Fruit fly (Drosophila melanogaster): ENCODE measurements around the gene Ada3.
A peak's percentile ranks its signal among the peaks of the same experiment; 100 is the strongest.

Ada3 gene

dm6 chrX:18101778-18102177, 16.2 kb downstream of the Ada3 start, which contains the start of gene Taf8 (continued):
- TF ChIP-seq Fer2 (tag; optimal IDR thresholded peaks at IDR 0.05) (no peak), CG12744 (GFP tag; optimal IDR thresholded peaks at IDR 0.05) (no peak), croc (GFP tag; conservative IDR thresholded peaks at IDR 0.05) (no peak), Mrtf (GFP tag; IDR thresholded peaks at IDR 0.05) (0 out of 3 replicates have a peak, but pooled peaks have one; percentile 19), Blimp-1 (GFP tag; optimal IDR thresholded peaks at IDR 0.05) (no peak), Abd-B (GFP tag; optimal IDR thresholded peaks at IDR 0.05) (no peak), Fer1 (GFP tag; optimal IDR thresholded peaks at IDR 0.05) (no peak), Pdp1 (GFP tag; optimal IDR thresholded peaks at IDR 0.05) (no peak), pho (GFP tag; optimal IDR thresholded peaks at IDR 0.05) (no peak), Oaz (GFP tag; IDR thresholded peaks at IDR 0.05) (no peak), CG8388 (GFP tag; optimal IDR thresholded peaks at IDR 0.05) (no peak), Hr51 (GFP tag; optimal IDR thresholded peaks at IDR 0.05) (no peak), CG14050 (GFP tag; IDR thresholded peaks at IDR 0.05) (no peak), CG9876 (GFP tag; optimal IDR thresholded peaks at IDR 0.05) (no peak), CG13775 (GFP tag; optimal IDR thresholded peaks at IDR 0.05) (peak; percentile 14), ase (GFP tag; IDR thresholded peaks at IDR 0.05) (no peak), pfk (GFP tag; optimal IDR thresholded peaks at IDR 0.05) (no peak), sisA (GFP tag; IDR thresholded peaks at IDR 0.05) (0 out of 2 replicates have a peak, but pooled peaks have one; percentile 5), ac (GFP tag; optimal IDR thresholded peaks at IDR 0.05) (no peak), D (optimal IDR thresholded peaks at IDR 0.05) (no peak), D (GFP tag; optimal IDR thresholded peaks at IDR 0.05) (no peak), maf-S (GFP tag; optimal IDR thresholded peaks at IDR 0.05) (no peak), CG9215 (GFP tag; IDR thresholded peaks at IDR 0.05) (no peak), D19A (tag; optimal IDR thresholded peaks at IDR 0.05) (no peak), bbx (GFP tag; IDR thresholded peaks at IDR 0.05; ENCODE audit: partially characterized antibody) (peak; percentile 73), CG30403 (GFP tag; optimal IDR thresholded peaks at IDR 0.05) (peak; percentile 4), CG8944 (GFP tag; optimal IDR thresholded peaks at IDR 0.05) (no peak), PHDP (tag; optimal IDR thresholded peaks at IDR 0.05) (no peak), Lim3 (GFP tag; IDR thresholded peaks at IDR 0.05) (no peak), CG7271 (tag; optimal IDR thresholded peaks at IDR 0.05) (no peak), pb (GFP tag; optimal IDR thresholded peaks at IDR 0.05) (no peak), ara (GFP tag; IDR thresholded peaks at IDR 0.05) (no peak), stc (GFP tag; IDR thresholded peaks at IDR 0.05) (no peak), Dad (GFP tag; optimal IDR thresholded peaks at IDR 0.05) (no peak), Scr (GFP tag; IDR thresholded peaks at IDR 0.05; ENCODE audit: partially characterized antibody) (peak; percentile 67), nom (GFP tag; optimal IDR thresholded peaks at IDR 0.05) (no peak), CG3065 (GFP tag; optimal IDR thresholded peaks at IDR 0.05) (no peak), stwl (tag; optimal IDR thresholded peaks at IDR 0.05) (no peak), CG3281 (GFP tag; optimal IDR thresholded peaks at IDR 0.05) (no peak), Drgx (GFP tag; IDR thresholded peaks at IDR 0.05) (no peak), grn (GFP tag; optimal IDR thresholded peaks at IDR 0.05) (no peak), CG17802 (tag; optimal IDR thresholded peaks at IDR 0.05) (no peak), ssp (GFP tag; IDR thresholded peaks at IDR 0.05) (peak; percentile 41), CG34422 (GFP tag; IDR thresholded peaks at IDR 0.05) (peak; percentile 43; the same call in 1 of the 3 replicates), C15 (GFP tag; IDR thresholded peaks at IDR 0.05) (no peak), lov (optimal IDR thresholded peaks at IDR 0.05) (no peak), lov (GFP tag; IDR thresholded peaks at IDR 0.05) (no peak), CG10565 (GFP tag; optimal IDR thresholded peaks at IDR 0.05) (no peak), Rfx (GFP tag; IDR thresholded peaks at IDR 0.05) (peak; percentile 52; the same call in 1 of the 2 replicates), E2f2 (GFP tag; IDR thresholded peaks at IDR 0.05) (peak; percentile 21; the same call in 1 of the 2 replicates), Nf-YA (GFP tag; IDR thresholded peaks at IDR 0.05) (no peak), CG12236 (GFP tag; optimal IDR thresholded peaks at IDR 0.05) (no peak)

Measured in whole organism, embryonic.